Worm (Caenorhabditis elegans): ENCODE measurements around the gene D2024.5.

Gene D2024.5

DNA sequence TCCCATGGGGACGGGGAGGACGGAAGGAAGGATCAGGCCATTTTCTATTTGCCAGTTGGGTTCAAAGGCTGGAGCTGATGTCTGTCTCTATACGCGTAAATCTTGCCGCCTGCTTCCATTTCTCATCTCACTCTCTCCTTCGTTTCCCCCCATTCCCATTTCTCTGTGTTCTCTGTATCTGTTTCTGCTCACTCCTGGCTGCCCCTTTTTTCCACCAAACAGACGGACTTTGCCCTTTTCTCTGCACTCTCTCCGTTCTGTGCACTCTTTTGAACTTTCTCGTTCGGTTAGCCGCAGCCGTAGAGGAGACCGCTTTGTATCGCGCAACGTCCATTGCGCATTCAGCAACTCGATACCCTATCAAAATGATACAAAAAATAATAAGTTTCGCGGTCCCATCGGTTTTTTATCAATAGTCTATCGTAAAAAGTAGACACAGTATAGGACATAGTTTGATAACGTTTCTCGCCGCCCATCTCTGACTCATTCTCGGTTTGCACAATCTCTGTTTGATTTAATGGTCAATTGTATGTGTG lies 7.3 kb upstream of the D2024.5 start:
- no peak for TF ChIP-seq hlh-8 (tag; optimal IDR thresholded peaks at IDR 0.05)
- TF ChIP-seq ceh-2 (tag; optimal IDR thresholded peaks at IDR 0.05), result peak; percentile 9
- TF ChIP-seq odd-2 (tag; optimal IDR thresholded peaks at IDR 0.05), result no peak
- peak; percentile 28 for TF ChIP-seq ceh-30 (tag; optimal IDR thresholded peaks at IDR 0.05)
- TF ChIP-seq che-1 (tag; optimal IDR thresholded peaks at IDR 0.05), result no peak
- no peak for TF ChIP-seq lim-6 (tag; optimal IDR thresholded peaks at IDR 0.05)
- no peak for TF ChIP-seq ceh-9 (tag; optimal IDR thresholded peaks at IDR 0.05)
- no peak for TF ChIP-seq pat-9 (tag; optimal IDR thresholded peaks at IDR 0.05)
- no peak for TF ChIP-seq fkh-10 (GFP tag; optimal IDR thresholded peaks at IDR 0.05)
- TF ChIP-seq hlh-6 (tag; optimal IDR thresholded peaks at IDR 0.05), result peak; percentile 27
- peak; percentile 52 for TF ChIP-seq F13H6.1 (tag; optimal IDR thresholded peaks at IDR 0.05)
- TF ChIP-seq pros-1 (tag; optimal IDR thresholded peaks at IDR 0.05), result no peak
- peak; percentile 67 for TF ChIP-seq dmd-4 (tag; optimal IDR thresholded peaks at IDR 0.05; ENCODE audit: borderline replicate concordance)
- peak; percentile 45 for TF ChIP-seq C08G9.2 (tag; optimal IDR thresholded peaks at IDR 0.05)
- peak; percentile 80 for TF ChIP-seq nfya-1 (tag; optimal IDR thresholded peaks at IDR 0.05)
- TF ChIP-seq sox-2 (GFP tag; IDR thresholded peaks at IDR 0.05), result no peak
- TF ChIP-seq pag-3 (tag; optimal IDR thresholded peaks at IDR 0.05; ENCODE audit: borderline replicate concordance), result no peak
- TF ChIP-seq madf-2 (tag; optimal IDR thresholded peaks at IDR 0.05), result no peak
- peak; percentile 24 for TF ChIP-seq eyg-1 (tag; optimal IDR thresholded peaks at IDR 0.05)
- TF ChIP-seq C38D4.7 (GFP tag; optimal IDR thresholded peaks at IDR 0.05), result no peak
- no peak for TF ChIP-seq fax-1 (tag; optimal IDR thresholded peaks at IDR 0.05)
- peak; percentile 6 for TF ChIP-seq ztf-16 (tag; optimal IDR thresholded peaks at IDR 0.05)
- TF ChIP-seq tbx-7 (tag; optimal IDR thresholded peaks at IDR 0.05), result peak; percentile 6
- no peak for TF ChIP-seq unc-86 (tag; optimal IDR thresholded peaks at IDR 0.05)
- peak; percentile 80 for TF ChIP-seq ceh-31 (tag; optimal IDR thresholded peaks at IDR 0.05)
- peak; percentile 52 for TF ChIP-seq unc-55 (GFP tag; optimal IDR thresholded peaks at IDR 0.05)
- peak; percentile 47 for TF ChIP-seq sdc-2 (tag; optimal IDR thresholded peaks at IDR 0.05)
- peak; percentile 75 for TF ChIP-seq ceh-18 (tag; optimal IDR thresholded peaks at IDR 0.05)
- no peak for TF ChIP-seq hlh-30 (tag; optimal IDR thresholded peaks at IDR 0.05; ENCODE audit: insufficient read depth)
- TF ChIP-seq ceh-22 (tag; optimal IDR thresholded peaks at IDR 0.05), result no peak
- peak; percentile 50 for TF ChIP-seq ceh-14 (tag; optimal IDR thresholded peaks at IDR 0.05)
- peak; percentile 50 for TF ChIP-seq fkh-6 (tag; optimal IDR thresholded peaks at IDR 0.05)
- peak; percentile 51 for TF ChIP-seq unc-42 (tag; optimal IDR thresholded peaks at IDR 0.05)
- TF ChIP-seq ceh-34 (tag; optimal IDR thresholded peaks at IDR 0.05), result peak; percentile 83
- peak; percentile 12 for TF ChIP-seq ets-4 (tag; optimal IDR thresholded peaks at IDR 0.05)
- TF ChIP-seq K09A11.1 (tag; optimal IDR thresholded peaks at IDR 0.05; ENCODE audit: insufficient read depth), result no peak
- peak; percentile 70 for TF ChIP-seq tbx-2 (tag; optimal IDR thresholded peaks at IDR 0.05)
- TF ChIP-seq syd-9 (tag; optimal IDR thresholded peaks at IDR 0.05), result peak; percentile 39
- TF ChIP-seq ref-2 (tag; optimal IDR thresholded peaks at IDR 0.05), result peak; percentile 45
- TF ChIP-seq ceh-19 (GFP tag; optimal IDR thresholded peaks at IDR 0.05), result peak; percentile 43
- peak; percentile 96 for TF ChIP-seq elt-2 (tag; optimal IDR thresholded peaks at IDR 0.05)

DNA sequence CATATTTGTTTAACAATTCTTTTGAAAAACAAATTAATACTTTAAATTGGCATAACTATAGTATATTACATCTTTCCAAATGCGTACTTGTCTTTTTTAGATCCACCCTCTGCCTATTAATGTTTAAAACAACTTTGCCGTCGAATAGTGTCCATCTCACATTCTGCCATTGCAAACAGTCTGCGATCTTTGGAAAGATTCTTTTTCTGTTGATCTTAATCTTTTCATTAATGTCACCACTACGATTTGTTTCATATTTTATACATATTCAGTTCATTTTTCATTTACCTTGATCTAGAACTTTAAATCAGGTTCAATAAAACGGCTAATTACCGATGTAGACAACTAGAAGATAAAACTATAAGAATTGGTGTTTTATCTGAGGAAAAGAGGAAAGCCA lies 6.5 kb upstream of the D2024.5 start:
- TF ChIP-seq ceh-6 (GFP tag; optimal IDR thresholded peaks at IDR 0.05), result no peak
- TF ChIP-seq ceh-18 (tag; optimal IDR thresholded peaks at IDR 0.05), result no peak
- TF ChIP-seq tbx-7 (tag; optimal IDR thresholded peaks at IDR 0.05), result no peak
